Worm (Caenorhabditis elegans) whole organism, L1 larva: ENCODE measurements around the gene ceh-91.
A peak's percentile ranks its signal among the peaks of the same experiment; 100 is the strongest.

Source experiments
- C16A3.4 ChIP-seq: fragments of 150-350 bp; optimal IDR thresholded peaks from 2 replicates; lab custom pipeline; 2014; ENCODE audit warnings: missing biosample characterization, missing genetic modification characterization
- C34B4.2 ChIP-seq: sonication (generic microtip); optimal IDR thresholded peaks from 2 replicates; lab custom pipeline; 2017; ENCODE audit warnings: mild to moderate bottlenecking, missing genetic modification characterization, missing compliant biosample characterization
- alr-1 ChIP-seq: fragments of 200-800 bp; sonication (Bioruptor generic); optimal IDR thresholded peaks from 2 replicates; lab custom pipeline; 2018; ENCODE audit warnings: borderline replicate concordance, mild to moderate bottlenecking, missing genetic modification characterization, missing compliant biosample characterization
- ama-1 ChIP-seq: fragments of 150-350 bp; optimal IDR thresholded peaks from 2 replicates; lab custom pipeline; 2014
- ceh-8 ChIP-seq: fragments of 200-800 bp; sonication (Bioruptor generic); optimal IDR thresholded peaks from 2 replicates; lab custom pipeline; 2018; ENCODE audit warnings: mild to moderate bottlenecking, missing genetic modification characterization, moderate library complexity, missing compliant biosample characterization
- ceh-88 ChIP-seq: fragments of 200-800 bp; sonication (Bioruptor generic); IDR thresholded peaks from 2 replicates; pipeline ENCODE4 v1.3.6; 2022; ENCODE audit warnings: missing genetic modification characterization, missing compliant biosample characterization
- ceh-90 ChIP-seq: sonication (generic microtip); optimal IDR thresholded peaks from 2 replicates; lab custom pipeline; 2016; ENCODE audit warnings: missing genetic modification characterization, missing compliant biosample characterization
- ces-1 ChIP-seq: fragments of 150-350 bp; optimal IDR thresholded peaks from 2 replicates; lab custom pipeline; 2014; ENCODE audit warnings: missing biosample characterization, missing genetic modification reagents, missing genetic modification characterization
- dpl-1 ChIP-seq, 3 experiments: fragments of 150-350 bp in 2 of 3; sonication (generic microtip) in 1 of 3; optimal IDR thresholded peaks; 2 replicates each; lab custom pipeline; 2014 to 2017; ENCODE audit warnings: missing biosample characterization in 3 of 3, missing genetic modification characterization in 3 of 3, missing genetic modification reagents in 3 of 3
- efl-1 ChIP-seq, 4 experiments: fragments of 150-350 bp; optimal IDR thresholded peaks in 3 of 4; peaks in 1 of 4; 1 replicate in 1 of 4; 2 replicates in 3 of 4; lab custom pipeline; 2014; ENCODE audit warnings: missing biosample characterization in 2 of 4, missing genetic modification characterization in 2 of 4, missing genetic modification reagents in 2 of 4
- egl-13 ChIP-seq: sonication (generic microtip); optimal IDR thresholded peaks from 2 replicates; lab custom pipeline; 2016; ENCODE audit warnings: missing genotype, missing genetic modification reagents, missing genetic modification characterization, missing compliant biosample characterization
- elt-2 ChIP-seq: sonication (generic microtip); optimal IDR thresholded peaks from 2 replicates; lab custom pipeline; 2016; ENCODE audit warnings: missing genetic modification characterization, mild to moderate bottlenecking, inconsistent platforms, missing compliant biosample characterization, missing genetic modification reagents
- ets-5 ChIP-seq: fragments of 200-800 bp; sonication (Bioruptor generic); IDR thresholded peaks from 2 replicates; pipeline ENCODE4 v1.3.6; 2022; ENCODE audit warnings: missing genetic modification characterization, missing compliant biosample characterization
- fkh-10 ChIP-seq: sonication (generic microtip); optimal IDR thresholded peaks from 2 replicates; lab custom pipeline; 2017; ENCODE audit warnings: missing biosample characterization, missing genetic modification reagents, missing genetic modification characterization
- fkh-8 ChIP-seq: sonication (generic microtip); optimal IDR thresholded peaks from 2 replicates; lab custom pipeline; 2016; ENCODE audit warnings: mild to moderate bottlenecking, missing genetic modification characterization, missing compliant biosample characterization
- fos-1 ChIP-seq: fragments of 150-350 bp; optimal IDR thresholded peaks from 2 replicates; lab custom pipeline; 2014; ENCODE audit warnings: missing biosample characterization, missing genetic modification characterization
- hlh-17 ChIP-seq: fragments of 200-800 bp; sonication (Bioruptor generic); optimal IDR thresholded peaks from 2 replicates; lab custom pipeline; 2018; ENCODE audit warnings: missing genetic modification characterization, mild to moderate bottlenecking, missing compliant biosample characterization, moderate library complexity, borderline replicate concordance
- hlh-4 ChIP-seq: sonication (generic microtip); optimal IDR thresholded peaks from 2 replicates; lab custom pipeline; 2016; ENCODE audit warnings: mild to moderate bottlenecking, missing genetic modification characterization, missing compliant biosample characterization
- irx-1 ChIP-seq: sonication (generic microtip); optimal IDR thresholded peaks from 2 replicates; lab custom pipeline; 2016; ENCODE audit warnings: missing genetic modification characterization, missing compliant biosample characterization
- isw-1 ChIP-seq: fragments of 200-800 bp; sonication (Bioruptor generic); IDR thresholded peaks from 2 replicates; pipeline ENCODE4 v1.3.6; 2022; ENCODE audit warnings: missing genetic modification characterization, missing compliant biosample characterization
- jun-1 ChIP-seq: fragments of 150-350 bp; optimal IDR thresholded peaks from 2 replicates; lab custom pipeline; 2014; ENCODE audit warnings: missing biosample characterization, missing genetic modification reagents, missing genetic modification characterization
- lin-13 ChIP-seq: fragments of 150-350 bp; optimal IDR thresholded peaks from 2 replicates; lab custom pipeline; 2014; ENCODE audit warnings: missing biosample characterization, missing genetic modification reagents, missing genetic modification characterization
- lin-14 ChIP-seq: fragments of 200-800 bp; sonication (Bioruptor generic); optimal IDR thresholded peaks from 2 replicates; lab custom pipeline; 2018; ENCODE audit warnings: mild to moderate bottlenecking, missing genetic modification characterization, moderate library complexity, missing compliant biosample characterization
- lin-15B ChIP-seq: fragments of 150-350 bp; sonication (generic microtip); optimal IDR thresholded peaks from 3 replicates; lab custom pipeline; 2014; ENCODE audit warnings: missing biosample characterization, missing genetic modification characterization
- lin-35 ChIP-seq, 2 experiments: fragments of 150-350 bp; optimal IDR thresholded peaks; 2 replicates each; lab custom pipeline; 2014; ENCODE audit warnings: missing biosample characterization in 2 of 2, missing genetic modification characterization in 2 of 2, missing genetic modification reagents in 2 of 2
- lin-39 ChIP-seq: fragments of 150-350 bp; optimal IDR thresholded peaks from 2 replicates; lab custom pipeline; 2014; ENCODE audit warnings: missing biosample characterization, missing genetic modification reagents, missing genetic modification characterization
- lir-3 ChIP-seq: sonication (generic microtip); optimal IDR thresholded peaks from 2 replicates; lab custom pipeline; 2016; ENCODE audit warnings: mild to moderate bottlenecking, missing genetic modification characterization, moderate library complexity, missing compliant biosample characterization; ENCODE audit not compliant: poor library complexity
- mab-9 ChIP-seq: fragments of 200-800 bp; sonication (Bioruptor generic); IDR thresholded peaks from 2 replicates; pipeline ENCODE4 v1.3.6; 2022; ENCODE audit warnings: missing genetic modification reagents, missing genetic modification characterization, missing compliant biosample characterization
- nhr-11 ChIP-seq: fragments of 150-350 bp; optimal IDR thresholded peaks from 2 replicates; lab custom pipeline; 2014; ENCODE audit warnings: missing biosample characterization, missing genetic modification characterization
- nhr-20 ChIP-seq: sonication (generic microtip); optimal IDR thresholded peaks from 2 replicates; lab custom pipeline; 2016; ENCODE audit warnings: mild to moderate bottlenecking, missing genetic modification characterization, missing compliant biosample characterization
- nhr-47 ChIP-seq: sonication (generic microtip); optimal IDR thresholded peaks from 2 replicates; lab custom pipeline; 2016; ENCODE audit warnings: mild to moderate bottlenecking, missing genetic modification characterization, moderate library complexity, missing compliant biosample characterization
- nhr-76 ChIP-seq: sonication (generic microtip); optimal IDR thresholded peaks from 2 replicates; lab custom pipeline; 2017; ENCODE audit warnings: missing biosample characterization, missing genetic modification characterization
- nhr-84 ChIP-seq: sonication (generic microtip); optimal IDR thresholded peaks from 2 replicates; lab custom pipeline; 2017; ENCODE audit warnings: missing biosample characterization, missing genetic modification characterization
- pag-3 ChIP-seq: sonication (generic microtip); optimal IDR thresholded peaks from 2 replicates; lab custom pipeline; 2017; ENCODE audit warnings: missing genetic modification characterization, mild to moderate bottlenecking, missing compliant biosample characterization, antibody characterized with exemption, borderline replicate concordance; ENCODE audit not compliant: insufficient read depth
- snpc-4 ChIP-seq: fragments of 150-350 bp; optimal IDR thresholded peaks from 2 replicates; lab custom pipeline; 2014; ENCODE audit warnings: missing biosample characterization, missing genetic modification characterization
- snu-23 ChIP-seq: sonication (generic microtip); optimal IDR thresholded peaks from 2 replicates; lab custom pipeline; 2016; ENCODE audit warnings: missing genetic modification characterization, missing compliant biosample characterization
- tbx-2 ChIP-seq: sonication (generic microtip); optimal IDR thresholded peaks from 2 replicates; lab custom pipeline; 2016; ENCODE audit warnings: missing genetic modification characterization, missing compliant biosample characterization
- tlp-1 ChIP-seq: fragments of 150-350 bp; optimal IDR thresholded peaks from 2 replicates; lab custom pipeline; 2014; ENCODE audit warnings: missing biosample characterization, missing genetic modification characterization
- unc-30 ChIP-seq: sonication (generic microtip); optimal IDR thresholded peaks from 2 replicates; lab custom pipeline; 2017; ENCODE audit warnings: missing biosample characterization, missing genetic modification characterization
- unc-62 ChIP-seq: fragments of 150-350 bp; optimal IDR thresholded peaks from 2 replicates; lab custom pipeline; 2014; ENCODE audit warnings: missing biosample characterization, missing genetic modification reagents, missing genetic modification characterization
- unc-86 ChIP-seq: sonication (generic microtip); optimal IDR thresholded peaks from 2 replicates; lab custom pipeline; 2016; ENCODE audit warnings: missing genetic modification characterization, missing compliant biosample characterization
- unc-98 ChIP-seq: fragments of 200-800 bp; sonication (Bioruptor generic); IDR thresholded peaks from 2 replicates; pipeline ENCODE4 v1.3.6; 2022; ENCODE audit warnings: missing genetic modification characterization, missing compliant biosample characterization
- vab-15 ChIP-seq: sonication (generic microtip); optimal IDR thresholded peaks from 2 replicates; lab custom pipeline; 2017; ENCODE audit warnings: missing genotype, mild to moderate bottlenecking, missing genetic modification characterization, missing compliant biosample characterization
- zag-1 ChIP-seq: fragments of 150-350 bp; optimal IDR thresholded peaks from 2 replicates; lab custom pipeline; 2014; ENCODE audit warnings: missing biosample characterization, missing genetic modification characterization
- ztf-11 ChIP-seq, 2 experiments: sonication (generic microtip); optimal IDR thresholded peaks; 2 replicates each; lab custom pipeline; 2016 to 2017; ENCODE audit warnings: missing genetic modification characterization in 2 of 2, missing biosample characterization in 1 of 2, missing compliant biosample characterization in 1 of 2

The ceh-91 gene

DNA sequence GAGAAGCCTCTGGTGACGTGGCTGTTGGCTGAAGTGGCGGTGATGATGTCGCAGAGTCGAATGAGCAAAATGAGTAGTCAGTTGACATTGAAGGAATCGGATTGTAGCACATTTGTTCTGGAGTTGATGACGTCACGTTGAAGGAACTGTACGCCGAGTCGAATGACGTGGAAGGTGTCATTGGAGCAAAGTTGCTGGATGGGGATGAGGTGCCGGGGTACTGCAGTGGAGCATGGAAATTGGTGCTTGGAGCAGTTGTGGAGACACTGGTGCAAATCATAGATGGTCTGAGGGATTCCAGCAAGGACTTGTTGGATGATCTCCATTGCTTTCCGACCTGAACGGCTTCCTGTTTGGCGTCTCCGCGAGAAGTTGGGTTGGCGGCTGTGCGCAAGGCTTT is 16.9 kb downstream of the ceh-91 start:
- no peak for TF ChIP-seq C16A3.4 (tag; lab: Kevin White, UChicago)
- TF ChIP-seq egl-13 (tag; lab: Kevin White, UChicago) = no peak
- no peak for TF ChIP-seq ztf-11 (tag; optimal IDR thresholded peaks at IDR 0.05; lab: Kevin White, UChicago)
- TF ChIP-seq dpl-1 (GFP tag; optimal IDR thresholded peaks at IDR 0.05; lab: Kevin White, UChicago) = no peak
- TF ChIP-seq fos-1 (tag; lab: Kevin White, UChicago) = no peak
- TF ChIP-seq lin-35 (GFP tag; optimal IDR thresholded peaks at IDR 0.05; lab: Kevin White, UChicago) = no peak
- no peak for TF ChIP-seq elt-2 (tag; lab: Kevin White, UChicago)
- TF ChIP-seq jun-1 (tag; lab: Kevin White, UChicago) = no peak

DNA sequence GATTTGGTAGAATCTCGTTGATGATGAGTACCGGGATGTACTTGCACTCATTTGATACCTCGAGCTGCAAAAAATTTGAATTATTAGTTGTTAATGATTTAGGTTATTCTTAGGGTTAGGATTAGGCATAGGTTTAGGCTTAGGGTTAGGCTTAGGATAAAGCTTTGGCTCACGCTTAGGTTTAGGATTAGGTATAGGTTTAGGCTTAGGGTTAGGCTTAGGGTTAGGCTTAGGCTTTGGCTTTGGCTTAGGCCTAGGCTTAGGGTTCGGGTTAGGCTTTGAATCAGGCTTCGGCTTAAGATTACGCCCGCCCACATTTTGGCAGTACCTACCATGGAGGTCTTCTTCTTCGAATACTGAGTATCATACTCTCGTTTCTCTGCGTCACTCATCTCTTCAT is 18.5 kb downstream of the ceh-91 start:
- TF ChIP-seq C16A3.4 (tag; lab: Kevin White, UChicago) (no peak), mab-9 (GFP tag; lab: Robert Waterston, UW) (no peak)
- TF ChIP-seq, all 84 proteins: peak for 0

DNA sequence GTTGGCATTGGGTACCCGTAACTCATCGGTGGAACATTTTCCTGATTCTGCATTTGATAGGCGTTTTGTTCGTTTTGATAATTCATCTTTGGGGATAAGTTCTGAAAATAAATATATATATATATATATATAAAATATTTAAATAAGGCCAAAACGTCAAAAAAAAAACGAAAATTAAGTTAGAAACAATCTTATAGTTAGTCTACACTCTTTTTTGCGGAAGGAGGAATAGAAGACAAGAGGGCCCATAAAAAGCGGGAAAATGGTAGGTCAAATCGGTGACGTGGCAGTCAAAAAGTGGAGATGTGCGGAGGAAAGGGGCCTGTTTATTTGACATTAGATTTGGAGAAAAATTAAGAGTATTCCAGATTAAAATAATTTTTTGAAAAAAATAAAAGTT is 20.2 kb downstream of the ceh-91 start, which contains the start of gene tbx-33:
Gene tbx-33, minus strand, starts transcription at position 101 of the 400 bp plus-strand sequence.
- no peak for TF ChIP-seq lin-39 (tag; lab: Kevin White, UChicago)
- TF ChIP-seq, all 84 proteins: peak for 0

DNA sequence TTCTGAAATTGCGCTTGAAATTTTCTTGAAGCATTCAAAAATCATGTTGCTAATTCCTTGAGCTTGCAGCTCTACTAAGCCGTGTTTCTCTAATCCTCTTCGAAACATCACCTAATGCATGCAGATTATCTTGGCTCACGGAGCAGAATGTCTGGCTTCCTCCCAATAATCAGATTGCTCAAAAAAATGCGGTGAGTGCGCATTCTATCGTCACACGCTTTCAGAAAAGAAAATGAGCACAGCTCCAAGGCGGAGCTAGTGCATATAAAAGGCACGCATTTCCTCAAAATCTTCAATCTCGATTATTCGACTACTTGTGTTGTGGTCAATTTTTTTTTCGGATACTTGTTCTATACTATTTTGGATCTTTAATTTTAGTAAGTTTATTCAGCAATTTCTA is 24.8 kb downstream of the ceh-91 start:
- no peak for TF ChIP-seq nhr-76 (tag; lab: Kevin White, UChicago)
- no peak for TF ChIP-seq mab-9 (GFP tag; lab: Robert Waterston, UW)
- TF ChIP-seq hlh-17 (GFP tag; lab: Kevin White, UChicago) = no peak
- TF ChIP-seq lir-3 (tag; lab: Kevin White, UChicago) = no peak
- no peak for TF ChIP-seq snpc-4
- TF ChIP-seq vab-15 = no peak
- TF ChIP-seq nhr-84 = no peak
- TF ChIP-seq lin-15B (tag; lab: Kevin White, UChicago) = no peak
- TF ChIP-seq nhr-20 (tag; lab: Kevin White, UChicago) = no peak
- TF ChIP-seq lin-14 (GFP tag; lab: Kevin White, UChicago) = peak; percentile 86
- no peak for TF ChIP-seq tlp-1 (tag; lab: Kevin White, UChicago)
- peak; percentile 49 for TF ChIP-seq ama-1
- TF ChIP-seq zag-1 (tag; lab: Kevin White, UChicago) = no peak
- TF ChIP-seq snu-23 (GFP tag; lab: Kevin White, UChicago) = peak; percentile 48
- no peak for TF ChIP-seq unc-30 (tag; lab: Kevin White, UChicago)
- TF ChIP-seq ztf-11 (tag; optimal IDR thresholded peaks at IDR 0.05; lab: Kevin White, UChicago) = no peak
- no peak for TF ChIP-seq unc-98
- TF ChIP-seq alr-1 (tag; lab: Kevin White, UChicago) = no peak
- TF ChIP-seq nhr-47 (tag; lab: Kevin White, UChicago) = peak; percentile 83
- TF ChIP-seq unc-62 (GFP tag; lab: Kevin White, UChicago) = no peak
- TF ChIP-seq ces-1 = peak; percentile 11
- peak; percentile 16 for TF ChIP-seq jun-1 (tag; lab: Kevin White, UChicago)
- TF ChIP-seq tbx-2 (tag; lab: Kevin White, UChicago) = peak; percentile 48
- TF ChIP-seq ets-5 (GFP tag; lab: Robert Waterston, UW) = no peak
- TF ChIP-seq hlh-4 (tag; lab: Kevin White, UChicago) = no peak
- TF ChIP-seq fkh-8 (tag; lab: Kevin White, UChicago) = peak; percentile 96
- TF ChIP-seq nhr-11 (tag; lab: Kevin White, UChicago) = no peak
- TF ChIP-seq efl-1 (optimal IDR thresholded peaks at IDR 0.05; lab: Kevin White, UChicago) = peak; percentile 41 to 45
- TF ChIP-seq efl-1 (GFP tag; optimal IDR thresholded peaks at IDR 0.05 in 1 of 2; lab: Kevin White, UChicago) = no peak
- peak in 1 of 3 experiments; percentile 12 for TF ChIP-seq dpl-1 (GFP tag; optimal IDR thresholded peaks at IDR 0.05; lab: Kevin White, UChicago)
- TF ChIP-seq lin-13 (GFP tag; lab: Kevin White, UChicago) = no peak
- TF ChIP-seq isw-1 = no peak; the same call in 1 of the 2 replicates
- no peak for TF ChIP-seq irx-1 (tag; lab: Kevin White, UChicago)
- TF ChIP-seq ceh-88 (GFP tag; lab: Robert Waterston, UW) = peak; percentile 40; the same call in 1 of the 2 replicates
- TF ChIP-seq pag-3 (tag; lab: Kevin White, UChicago) = no peak
- TF ChIP-seq ceh-8 (GFP tag; lab: Kevin White, UChicago) = peak; percentile 55
- TF ChIP-seq fkh-10 = peak; percentile 82
- TF ChIP-seq ceh-90 (tag; lab: Kevin White, UChicago) = no peak
- TF ChIP-seq C34B4.2 (tag; lab: Kevin White, UChicago) = no peak
- TF ChIP-seq unc-86 (tag; lab: Kevin White, UChicago) = peak; percentile 53
